Fruit fly (Drosophila melanogaster): ENCODE data around the gene CG45207.

DNA sequence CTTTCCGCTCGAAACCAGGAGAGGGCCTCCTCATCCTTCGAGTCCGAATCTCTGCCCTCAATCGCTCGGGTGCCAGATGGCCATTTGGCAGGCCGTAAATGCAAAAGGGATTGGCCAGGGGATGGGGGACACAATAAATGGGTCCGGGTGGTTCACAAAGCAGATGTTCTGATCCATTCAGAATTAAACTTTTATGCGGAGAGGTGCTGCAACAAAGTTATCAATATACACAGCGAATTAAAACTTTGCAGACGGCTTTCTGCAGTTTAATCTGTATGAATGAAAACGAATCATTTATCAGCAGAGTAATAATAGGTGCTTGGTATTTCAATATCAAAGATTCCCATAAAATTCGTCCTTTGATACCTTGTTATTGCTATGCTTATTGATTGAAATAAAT is 32.2 kb upstream of the CG45207 start:
- no peak for TF ChIP-seq CTCF (optimal IDR thresholded peaks at IDR 0.05)
- TF ChIP-seq CG8478 (optimal IDR thresholded peaks at IDR 0.05): no peak

Data from S2 (cell line).